Worm (Caenorhabditis elegans): ENCODE data around the gene Y46G5A.29.

The Y46G5A.29 gene

ce11 chrII:12830347-12830746, 25.7 kb upstream of the Y46G5A.29 start, which contains the start of gene bcmo-1:
Gene bcmo-1 (plus strand): TSS chrII:12830676.
- TF ChIP-seq ztf-11 (tag; optimal IDR thresholded peaks at IDR 0.05) (no peak), unc-39 (tag; optimal IDR thresholded peaks at IDR 0.05) (no peak), ztf-4 (tag; optimal IDR thresholded peaks at IDR 0.05) (no peak), ZK546.5 (tag; optimal IDR thresholded peaks at IDR 0.05) (no peak), mab-5 (tag; optimal IDR thresholded peaks at IDR 0.05) (no peak), blmp-1 (tag; optimal IDR thresholded peaks at IDR 0.05; ENCODE audit: insufficient read depth) (no peak), ama-1 (optimal IDR thresholded peaks at IDR 0.05) (no peak), skn-1 (tag; optimal IDR thresholded peaks at IDR 0.05) (no peak), nhr-21 (tag; optimal IDR thresholded peaks at IDR 0.05) (no peak), nhr-25 (tag; optimal IDR thresholded peaks at IDR 0.05) (no peak), mdl-1 (tag; optimal IDR thresholded peaks at IDR 0.05) (no peak), zag-1 (tag; optimal IDR thresholded peaks at IDR 0.05) (no peak), sma-3 (GFP tag; optimal IDR thresholded peaks at IDR 0.05) (no peak), ztf-1 (GFP tag; conservative IDR thresholded peaks at IDR 0.05) (no peak), nhr-129 (tag; optimal IDR thresholded peaks at IDR 0.05) (no peak), elt-1 (tag; optimal IDR thresholded peaks at IDR 0.05) (no peak), lsy-2 (tag; optimal IDR thresholded peaks at IDR 0.05) (no peak), fos-1 (tag; optimal IDR thresholded peaks at IDR 0.05) (no peak)

ce11 chrII:12840057-12840456, 15.9 kb upstream of the Y46G5A.29 start, which contains the start of gene lgc-35:
Gene lgc-35 (minus strand): TSS chrII:12840157.
- TF ChIP-seq ZK546.5 (tag; optimal IDR thresholded peaks at IDR 0.05) (no peak), mbf-1 (tag; optimal IDR thresholded peaks at IDR 0.05) (no peak), sma-9 (GFP tag; optimal IDR thresholded peaks at IDR 0.05) (no peak), sma-9 (tag; optimal IDR thresholded peaks at IDR 0.05) (no peak), mdl-1 (tag; optimal IDR thresholded peaks at IDR 0.05) (no peak), lin-13 (GFP tag; optimal IDR thresholded peaks at IDR 0.05) (no peak), nhr-77 (tag; optimal IDR thresholded peaks at IDR 0.05) (no peak), nhr-6 (tag; optimal IDR thresholded peaks at IDR 0.05) (no peak), peb-1 (tag; optimal IDR thresholded peaks at IDR 0.05) (no peak)

- TF ChIP-seq aly-2 (tag; optimal IDR thresholded peaks at IDR 0.05) (no peak), lin-39 (tag; optimal IDR thresholded peaks at IDR 0.05) (no peak), nhr-11 (tag; optimal IDR thresholded peaks at IDR 0.05) (no peak), lin-11 (tag; optimal IDR thresholded peaks at IDR 0.05) (no peak), crh-2 (tag; optimal IDR thresholded peaks at IDR 0.05) (no peak), alr-1 (tag; optimal IDR thresholded peaks at IDR 0.05) (no peak), lsy-2 (tag; optimal IDR thresholded peaks at IDR 0.05) (no peak), mdl-1 (tag; optimal IDR thresholded peaks at IDR 0.05) (no peak), lin-13 (GFP tag; optimal IDR thresholded peaks at IDR 0.05) (no peak)
Observed at ce11 chrII:12847736-12848135, 8.3 kb upstream of the Y46G5A.29 start, which contains the start of gene pes-10. Gene pes-10 (minus strand): TSS chrII:12847836.

ce11 chrII:12850129-12850528, 5.9 kb upstream of the Y46G5A.29 start, which contains the start of gene Y46G5A.28:
Gene Y46G5A.28 (plus strand): TSS chrII:12850429.
- TF ChIP-seq lsy-2 (tag; optimal IDR thresholded peaks at IDR 0.05) (no peak), mbf-1 (tag; optimal IDR thresholded peaks at IDR 0.05) (no peak), alr-1 (tag; optimal IDR thresholded peaks at IDR 0.05) (no peak)

- TF ChIP-seq lin-39 (tag; optimal IDR thresholded peaks at IDR 0.05) (no peak), ztf-4 (tag; optimal IDR thresholded peaks at IDR 0.05) (no peak), Y55F3AM.14 (GFP tag; optimal IDR thresholded peaks at IDR 0.05) (no peak), elt-1 (tag; optimal IDR thresholded peaks at IDR 0.05) (no peak), crh-2 (tag; optimal IDR thresholded peaks at IDR 0.05) (no peak)
Observed at ce11 chrII:12865604-12866003, 9.6 kb downstream of the Y46G5A.29 start, which contains the start of gene snf-5. Gene snf-5 (minus strand): TSS chrII:12865785.

- TF ChIP-seq blmp-1 (tag; optimal IDR thresholded peaks at IDR 0.05; ENCODE audit: insufficient read depth) (no peak), lsy-2 (tag; optimal IDR thresholded peaks at IDR 0.05) (no peak), peb-1 (tag; optimal IDR thresholded peaks at IDR 0.05) (no peak), ztf-1 (GFP tag; conservative IDR thresholded peaks at IDR 0.05) (no peak), aly-2 (tag; optimal IDR thresholded peaks at IDR 0.05) (no peak), fos-1 (tag; optimal IDR thresholded peaks at IDR 0.05) (no peak), nhr-10 (tag; optimal IDR thresholded peaks at IDR 0.05) (no peak), alr-1 (tag; optimal IDR thresholded peaks at IDR 0.05) (no peak), R02D3.7 (tag; optimal IDR thresholded peaks at IDR 0.05) (no peak), F13H6.1 (tag; optimal IDR thresholded peaks at IDR 0.05) (no peak), ama-1 (optimal IDR thresholded peaks at IDR 0.05) (no peak), ceh-16 (tag; optimal IDR thresholded peaks at IDR 0.05) (no peak), sma-9 (GFP tag; optimal IDR thresholded peaks at IDR 0.05) (no peak), sma-9 (tag; optimal IDR thresholded peaks at IDR 0.05) (no peak), unc-39 (tag; optimal IDR thresholded peaks at IDR 0.05) (no peak)
Observed at ce11 chrII:12866079-12866478, 10.1 kb downstream of the Y46G5A.29 start.

Measured in whole organism, L2 larva.